Worm (Caenorhabditis elegans) whole organism, late embryonic: ENCODE measurements around the gene pfn-2.

Source experiments
- K09A11.1 ChIP-seq: sonication (generic microtip); optimal IDR thresholded peaks from 2 replicates; lab custom pipeline; 2017; ENCODE audit warnings: antibody characterized with exemption, mild to moderate bottlenecking, missing genetic modification characterization, missing compliant biosample characterization; ENCODE audit not compliant: insufficient read depth
- ama-1 ChIP-seq: fragments of 150-350 bp; optimal IDR thresholded peaks from 2 replicates; lab custom pipeline; 2014
- ceh-30 ChIP-seq: fragments of 150-350 bp; optimal IDR thresholded peaks from 2 replicates; lab custom pipeline; 2014; ENCODE audit warnings: missing biosample characterization, missing genetic modification characterization
- ceh-31 ChIP-seq: sonication (generic microtip); optimal IDR thresholded peaks from 2 replicates; lab custom pipeline; 2016; ENCODE audit warnings: missing genetic modification characterization, missing compliant biosample characterization
- elt-2 ChIP-seq: sonication (generic microtip); optimal IDR thresholded peaks from 2 replicates; lab custom pipeline; 2016; ENCODE audit warnings: missing genetic modification reagents, missing genetic modification characterization, missing compliant biosample characterization
- fkh-10 ChIP-seq: fragments of 150-350 bp; optimal IDR thresholded peaks from 2 replicates; lab custom pipeline; 2014; ENCODE audit warnings: missing biosample characterization, missing genetic modification reagents, missing genetic modification characterization
- nfya-1 ChIP-seq: sonication (generic microtip); optimal IDR thresholded peaks from 2 replicates; lab custom pipeline; 2017; ENCODE audit warnings: missing genetic modification characterization, mild to moderate bottlenecking, missing compliant biosample characterization, antibody characterized with exemption, moderate library complexity
- nhr-11 ChIP-seq: fragments of 150-350 bp; optimal IDR thresholded peaks from 2 replicates; lab custom pipeline; 2014; ENCODE audit warnings: missing biosample characterization, missing genetic modification characterization
- pag-3 ChIP-seq: sonication (generic microtip); optimal IDR thresholded peaks from 2 replicates; lab custom pipeline; 2016; ENCODE audit warnings: missing compliant biosample characterization, missing genetic modification characterization, borderline replicate concordance
- pat-9 ChIP-seq: fragments of 200-800 bp; sonication (Bioruptor generic); optimal IDR thresholded peaks from 2 replicates; lab custom pipeline; 2018; ENCODE audit warnings: mild to moderate bottlenecking, missing genetic modification characterization, moderate library complexity, missing compliant biosample characterization
- pha-2 ChIP-seq: sonication (generic microtip); optimal IDR thresholded peaks from 2 replicates; lab custom pipeline; 2017; ENCODE audit warnings: mild to moderate bottlenecking, missing genetic modification characterization, missing compliant biosample characterization
- pha-4 ChIP-seq: fragments of 150-350 bp; optimal IDR thresholded peaks from 2 replicates; lab custom pipeline; 2018; ENCODE audit warnings: missing biosample characterization, missing genetic modification reagents, missing genetic modification characterization
- pqm-1 ChIP-seq: sonication (generic microtip); optimal IDR thresholded peaks from 2 replicates; lab custom pipeline; 2016; ENCODE audit warnings: missing genetic modification characterization, missing compliant biosample characterization
- sox-4 ChIP-seq: sonication (generic microtip); optimal IDR thresholded peaks from 2 replicates; lab custom pipeline; 2017; ENCODE audit warnings: mild to moderate bottlenecking, missing genetic modification characterization, inconsistent platforms, missing compliant biosample characterization

DNA sequence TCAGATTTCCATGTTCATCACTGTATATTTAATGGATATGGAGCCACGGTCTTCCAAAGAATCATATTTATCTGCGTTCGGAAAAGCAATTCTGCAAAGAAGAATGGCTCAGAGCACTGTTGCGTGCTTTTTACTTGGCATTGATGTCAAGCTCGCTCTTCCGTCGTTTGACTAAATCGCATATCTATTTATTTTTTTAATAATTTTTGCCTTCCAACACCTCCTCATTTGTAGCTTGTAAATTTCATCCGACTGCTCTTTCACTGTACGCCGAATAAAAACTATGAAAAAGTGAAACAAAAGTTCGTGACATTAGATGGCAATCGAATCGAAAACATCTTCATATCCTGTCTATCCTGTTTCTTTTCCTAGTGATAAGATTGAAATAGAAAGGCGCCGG, 14.0 kb downstream of the pfn-2 start, which contains the start of gene C26B9.2:
- TF ChIP-seq pha-2 (tag; lab: Kevin White, UChicago) = no peak
- TF ChIP-seq fkh-10 (GFP tag; lab: Kevin White, UChicago) = no peak
- no peak for TF ChIP-seq ceh-31 (tag; lab: Kevin White, UChicago)
- TF ChIP-seq ceh-30 (tag; lab: Kevin White, UChicago) = no peak
- TF ChIP-seq nfya-1 (tag; lab: Kevin White, UChicago) = no peak
- TF ChIP-seq elt-2 (tag; lab: Kevin White, UChicago) = no peak
- TF ChIP-seq nhr-11 (tag; lab: Kevin White, UChicago) = no peak
- no peak for TF ChIP-seq pat-9 (tag; lab: Kevin White, UChicago)
- TF ChIP-seq pha-4 (tag; lab: Kevin White, UChicago) = no peak
- no peak for TF ChIP-seq pag-3
- no peak for TF ChIP-seq K09A11.1
- no peak for TF ChIP-seq pqm-1 (tag; lab: Kevin White, UChicago)
- TF ChIP-seq sox-4 = no peak
- TF ChIP-seq ama-1 (lab: Kevin White, UChicago) = no peak
